Worm (Caenorhabditis elegans): ENCODE data around the gene T01G5.6.

T01G5.6 gene

ce11 chrV:15113992-15114391 is at the start of gene T01G5.6:
Gene T01G5.6, minus strand, starts transcription at chrV:15114092.
- TF ChIP-seq fos-1 (tag; optimal IDR thresholded peaks at IDR 0.05) (no peak), xbp-1 (tag; optimal IDR thresholded peaks at IDR 0.05) (no peak), unc-98 (GFP tag; IDR thresholded peaks at IDR 0.05) (no peak), elt-3 (tag; optimal IDR thresholded peaks at IDR 0.05) (no peak), snpc-4 (tag; optimal IDR thresholded peaks at IDR 0.05) (no peak)

ce11 chrV:15162697-15163096 is 48.8 kb upstream of the T01G5.6 start, which contains the start of gene srz-11:
Gene srz-11, plus strand, starts transcription at chrV:15163082.
- TF ChIP-seq sptf-1 (tag; optimal IDR thresholded peaks at IDR 0.05): no peak
- TF ChIP-seq fkh-8 (tag; optimal IDR thresholded peaks at IDR 0.05): peak; percentile 24
- TF ChIP-seq nhr-47 (tag; optimal IDR thresholded peaks at IDR 0.05): peak; percentile 10
- peak; percentile 100 for TF ChIP-seq hlh-4 (tag; optimal IDR thresholded peaks at IDR 0.05)

ce11 chrV:15158691-15159090 is 44.8 kb upstream of the T01G5.6 start, which contains the start of gene str-45:
Gene str-45, plus strand, starts transcription at chrV:15158991.
- TF ChIP-seq efl-1 (optimal IDR thresholded peaks at IDR 0.05): no peak
- TF ChIP-seq efl-1 (GFP tag; optimal IDR thresholded peaks at IDR 0.05 in 1 of 2): peak in 1 of 2 experiments; percentile 50
- no peak for TF ChIP-seq isw-1 (GFP tag; IDR thresholded peaks at IDR 0.05)

- no peak for TF ChIP-seq pax-3 (tag; optimal IDR thresholded peaks at IDR 0.05)
Observed at ce11 chrV:15156504-15156903, 42.6 kb upstream of the T01G5.6 start.

- TF ChIP-seq efl-1 (optimal IDR thresholded peaks at IDR 0.05) (no peak), efl-1 (GFP tag; optimal IDR thresholded peaks at IDR 0.05 in 1 of 2) (peak in 1 of 2 experiments; percentile 40), Y116A8C.19 (tag; optimal IDR thresholded peaks at IDR 0.05; ENCODE audit: borderline replicate concordance) (no peak)
Observed at ce11 chrV:15153277-15153676, 39.4 kb upstream of the T01G5.6 start, which contains the start of gene srh-55. Gene srh-55, plus strand, starts transcription at chrV:15153577.

ce11 chrV:15152010-15152409 is 38.1 kb upstream of the T01G5.6 start:
- no peak for TF ChIP-seq efl-1 (optimal IDR thresholded peaks at IDR 0.05)
- peak in 1 of 2 experiments; percentile 72 for TF ChIP-seq efl-1 (GFP tag; optimal IDR thresholded peaks at IDR 0.05 in 1 of 2)
- TF ChIP-seq hlh-4 (tag; optimal IDR thresholded peaks at IDR 0.05): no peak

ce11 chrV:15150661-15151060 is 36.8 kb upstream of the T01G5.6 start, which contains the start of gene T09F5.2:
Gene T09F5.2, plus strand, starts transcription at chrV:15150961.
- TF ChIP-seq lin-39 (tag; optimal IDR thresholded peaks at IDR 0.05) (no peak), dsc-1 (tag; optimal IDR thresholded peaks at IDR 0.05) (no peak), nhr-77 (tag; optimal IDR thresholded peaks at IDR 0.05) (no peak), unc-130 (tag; optimal IDR thresholded peaks at IDR 0.05) (no peak), F16B12.6 (tag; optimal IDR thresholded peaks at IDR 0.05) (no peak), nhr-84 (tag; optimal IDR thresholded peaks at IDR 0.05) (no peak), ceh-8 (GFP tag; optimal IDR thresholded peaks at IDR 0.05) (no peak)

ce11 chrV:15150176-15150575 is 36.3 kb upstream of the T01G5.6 start:
- TF ChIP-seq nhr-47 (tag; optimal IDR thresholded peaks at IDR 0.05): no peak
- TF ChIP-seq irx-1 (tag; optimal IDR thresholded peaks at IDR 0.05): no peak
- TF ChIP-seq vab-15 (tag; optimal IDR thresholded peaks at IDR 0.05): no peak
- no peak for TF ChIP-seq unc-86 (tag; optimal IDR thresholded peaks at IDR 0.05)
- TF ChIP-seq elt-3 (tag; optimal IDR thresholded peaks at IDR 0.05): no peak
- TF ChIP-seq sptf-1 (tag; optimal IDR thresholded peaks at IDR 0.05): no peak
- TF ChIP-seq unc-130 (tag; optimal IDR thresholded peaks at IDR 0.05): no peak
- no peak for TF ChIP-seq pqm-1 (tag; optimal IDR thresholded peaks at IDR 0.05)
- no peak for TF ChIP-seq ceh-88 (GFP tag; IDR thresholded peaks at IDR 0.05)
- no peak for TF ChIP-seq hpl-2 (GFP tag; optimal IDR thresholded peaks at IDR 0.05)
- no peak for TF ChIP-seq zag-1 (tag; optimal IDR thresholded peaks at IDR 0.05)

All from whole organism, L1 larva.